In genomic region chr2L:19575626-19576298, dm6 we compare ENCODE assay signal across 1 fruit fly cellular context.
TF ChIP-seq lines count a peak whose summit lies in the region.

No protein-coding gene starts in this region.

TF ChIP-seq in whole organism, embryonic, 481 proteins besides CTCF, POLR2A, EP300 and RAD21 (continued from another document and continues in another):
- TF ChIP-seq CG2129 (GFP tag; IDR thresholded peaks at IDR 0.05; lab: Robert Waterston, UW; ENCODE audit: partially characterized antibody) = no peak
- TF ChIP-seq CG10366 (GFP tag; IDR thresholded peaks at IDR 0.05; lab: Robert Waterston, UW) = peak; percentile 93
- TF ChIP-seq CG14860 (GFP tag; IDR thresholded peaks at IDR 0.05; lab: Robert Waterston, UW; ENCODE audit: partially characterized antibody) = no peak
- TF ChIP-seq D (optimal IDR thresholded peaks at IDR 0.05; lab: Kevin White, UChicago) = peak; percentile 69
- peak; percentile 92 for TF ChIP-seq D (GFP tag; optimal IDR thresholded peaks at IDR 0.05; lab: Kevin White, UChicago)
- peak; percentile 96 for TF ChIP-seq grau (tag; optimal IDR thresholded peaks at IDR 0.05; lab: Kevin White, UChicago)
- TF ChIP-seq Scr (GFP tag; IDR thresholded peaks at IDR 0.05; lab: Robert Waterston, UW; ENCODE audit: partially characterized antibody) = no peak
- peak; percentile 93 for TF ChIP-seq CG4730 (GFP tag; IDR thresholded peaks at IDR 0.05; lab: Robert Waterston, UW)
- peak; percentile 75 for TF ChIP-seq CG13894 (tag; optimal IDR thresholded peaks at IDR 0.05; lab: Kevin White, UChicago)
- TF ChIP-seq zf30C (GFP tag; optimal IDR thresholded peaks at IDR 0.05; lab: Kevin White, UChicago) = no peak
- peak; percentile 93; the same call in 2 of the 3 replicates for TF ChIP-seq CG3726 (GFP tag; IDR thresholded peaks at IDR 0.05; lab: Robert Waterston, UW)
- peak; percentile 97 for TF ChIP-seq CG12942 (GFP tag; optimal IDR thresholded peaks at IDR 0.05; lab: Kevin White, UChicago)
- peak; percentile 89 for TF ChIP-seq Bdp1 (GFP tag; optimal IDR thresholded peaks at IDR 0.05; lab: Kevin White, UChicago)
- peak; percentile 97 for TF ChIP-seq NfI (GFP tag; optimal IDR thresholded peaks at IDR 0.05; lab: Kevin White, UChicago)
- peak; percentile 95 for TF ChIP-seq CG11398 (GFP tag; optimal IDR thresholded peaks at IDR 0.05; lab: Kevin White, UChicago)
- peak; percentile 83 for TF ChIP-seq toy (GFP tag; IDR thresholded peaks at IDR 0.05; lab: Robert Waterston, UW)
- TF ChIP-seq lola (GFP tag; optimal IDR thresholded peaks at IDR 0.05; lab: Kevin White, UChicago) = peak in 2 of 3 experiments; percentile 44 to 97
- TF ChIP-seq CG4404 (GFP tag; IDR thresholded peaks at IDR 0.05; lab: Robert Waterston, UW) = peak; percentile 95
- peak; percentile 58; the same call in 1 of the 3 replicates for TF ChIP-seq CG2199 (GFP tag; IDR thresholded peaks at IDR 0.05; lab: Robert Waterston, UW)
- no peak for TF ChIP-seq hbn (GFP tag; IDR thresholded peaks at IDR 0.05; lab: Robert Waterston, UW; ENCODE audit: partially characterized antibody)
- TF ChIP-seq pb (GFP tag; optimal IDR thresholded peaks at IDR 0.05; lab: Kevin White, UChicago) = peak; percentile 96
- peak; percentile 97 for TF ChIP-seq CG15269 (tag; optimal IDR thresholded peaks at IDR 0.05; lab: Kevin White, UChicago)
- TF ChIP-seq CG6854 (GFP tag; optimal IDR thresholded peaks at IDR 0.05; lab: Kevin White, UChicago) = peak; percentile 91
- no peak for TF ChIP-seq Gsc (GFP tag; IDR thresholded peaks at IDR 0.05; lab: Robert Waterston, UW)
- TF ChIP-seq Asciz (GFP tag; optimal IDR thresholded peaks at IDR 0.05; lab: Kevin White, UChicago) = peak; percentile 92
- TF ChIP-seq CG13296 (GFP tag; optimal IDR thresholded peaks at IDR 0.05; lab: Kevin White, UChicago) = peak; percentile 94
- TF ChIP-seq jing (GFP tag; optimal IDR thresholded peaks at IDR 0.05; lab: Kevin White, UChicago) = peak; percentile 96
- TF ChIP-seq CG17912 (GFP tag; optimal IDR thresholded peaks at IDR 0.05; lab: Kevin White, UChicago) = peak; percentile 62
- peak; percentile 87 for TF ChIP-seq CG14667 (GFP tag; IDR thresholded peaks at IDR 0.05; lab: Robert Waterston, UW)
- TF ChIP-seq Neu2 (GFP tag; optimal IDR thresholded peaks at IDR 0.05; lab: Kevin White, UChicago; ENCODE audit: borderline replicate concordance) = peak; percentile 91
- TF ChIP-seq fd102C (GFP tag; optimal IDR thresholded peaks at IDR 0.05; lab: Kevin White, UChicago) = peak; percentile 59
- peak; percentile 95 for TF ChIP-seq dmrt11E (tag; optimal IDR thresholded peaks at IDR 0.05; lab: Kevin White, UChicago)
- peak; percentile 83 for TF ChIP-seq Fer2 (tag; optimal IDR thresholded peaks at IDR 0.05; lab: Kevin White, UChicago)
- peak; percentile 92 for TF ChIP-seq CG2889 (GFP tag; IDR thresholded peaks at IDR 0.05; lab: Robert Waterston, UW)
- peak; percentile 92 for TF ChIP-seq cg (GFP tag; optimal IDR thresholded peaks at IDR 0.05; lab: Kevin White, UChicago)
- peak; percentile 94 for TF ChIP-seq CG8388 (GFP tag; optimal IDR thresholded peaks at IDR 0.05; lab: Kevin White, UChicago)
- TF ChIP-seq Sry-β (GFP tag; optimal IDR thresholded peaks at IDR 0.05; lab: Kevin White, UChicago) = peak; percentile 52
- peak; percentile 63 for TF ChIP-seq lbe (GFP tag; optimal IDR thresholded peaks at IDR 0.05; lab: Kevin White, UChicago)
- peak; percentile 97 for TF ChIP-seq CG18262 (tag; optimal IDR thresholded peaks at IDR 0.05; lab: Kevin White, UChicago)
- peak; percentile 91 for TF ChIP-seq kay (GFP tag; optimal IDR thresholded peaks at IDR 0.05; lab: Kevin White, UChicago)
- TF ChIP-seq CG2202 (tag; optimal IDR thresholded peaks at IDR 0.05; lab: Kevin White, UChicago) = peak; percentile 87
- peak; percentile 24 for TF ChIP-seq YL-1 (GFP tag; optimal IDR thresholded peaks at IDR 0.05; lab: Kevin White, UChicago)
- peak; percentile 97 for TF ChIP-seq shn (GFP tag; optimal IDR thresholded peaks at IDR 0.05; lab: Kevin White, UChicago)
- TF ChIP-seq nerfin-1 (tag; optimal IDR thresholded peaks at IDR 0.05; lab: Kevin White, UChicago) = peak; percentile 80
- peak; percentile 91 for TF ChIP-seq CG15601 (tag; optimal IDR thresholded peaks at IDR 0.05; lab: Kevin White, UChicago)
- peak; percentile 27; the same call in 1 of the 2 replicates for TF ChIP-seq amos (GFP tag; IDR thresholded peaks at IDR 0.05; lab: Robert Waterston, UW; ENCODE audit: partially characterized antibody)
- peak; percentile 98 for TF ChIP-seq CG4424 (GFP tag; optimal IDR thresholded peaks at IDR 0.05; lab: Kevin White, UChicago)
- TF ChIP-seq pzg (GFP tag; optimal IDR thresholded peaks at IDR 0.05; lab: Kevin White, UChicago) = peak; percentile 17
- TF ChIP-seq CG15011 (GFP tag; optimal IDR thresholded peaks at IDR 0.05; lab: Kevin White, UChicago) = peak; percentile 95
- TF ChIP-seq tx (GFP tag; optimal IDR thresholded peaks at IDR 0.05; lab: Kevin White, UChicago) = peak; percentile 96
- TF ChIP-seq Dad (GFP tag; optimal IDR thresholded peaks at IDR 0.05; lab: Kevin White, UChicago) = peak; percentile 96
- TF ChIP-seq sna (GFP tag; IDR thresholded peaks at IDR 0.05; lab: Robert Waterston, UW; ENCODE audit: partially characterized antibody) = no peak
- peak; percentile 94 for TF ChIP-seq CG1603 (tag; optimal IDR thresholded peaks at IDR 0.05; lab: Kevin White, UChicago)
- peak; percentile 92 for TF ChIP-seq ERR (GFP tag; optimal IDR thresholded peaks at IDR 0.05; lab: Kevin White, UChicago)
- peak; percentile 77 for TF ChIP-seq CG15479 (GFP tag; optimal IDR thresholded peaks at IDR 0.05; lab: Kevin White, UChicago)
- TF ChIP-seq hth (optimal IDR thresholded peaks at IDR 0.05; lab: Kevin White, UChicago) = no peak
- TF ChIP-seq cwo (GFP tag; optimal IDR thresholded peaks at IDR 0.05; lab: Kevin White, UChicago) = peak; percentile 93
- TF ChIP-seq CG15073 (GFP tag; optimal IDR thresholded peaks at IDR 0.05; lab: Kevin White, UChicago) = peak; percentile 80
- TF ChIP-seq so (GFP tag; IDR thresholded peaks at IDR 0.05; lab: Robert Waterston, UW) = peak; percentile 91; the same call in 2 of the 3 replicates
- TF ChIP-seq NC2α (GFP tag; optimal IDR thresholded peaks at IDR 0.05; lab: Kevin White, UChicago) = peak; percentile 94
- TF ChIP-seq CG9727 (GFP tag; optimal IDR thresholded peaks at IDR 0.05; lab: Kevin White, UChicago) = peak; percentile 98
- TF ChIP-seq CG2120 (GFP tag; optimal IDR thresholded peaks at IDR 0.05; lab: Kevin White, UChicago) = peak; percentile 98
- TF ChIP-seq CG18011 (GFP tag; optimal IDR thresholded peaks at IDR 0.05; lab: Kevin White, UChicago) = peak; percentile 88
- TF ChIP-seq emc (GFP tag; optimal IDR thresholded peaks at IDR 0.05; lab: Kevin White, UChicago) = peak; percentile 96
- peak; percentile 92 for TF ChIP-seq CG12071 (GFP tag; optimal IDR thresholded peaks at IDR 0.05; lab: Kevin White, UChicago)
- peak; percentile 89 for TF ChIP-seq sug (tag; optimal IDR thresholded peaks at IDR 0.05; lab: Kevin White, UChicago)
- TF ChIP-seq CG12769 (tag; optimal IDR thresholded peaks at IDR 0.05; lab: Kevin White, UChicago) = peak; percentile 97
- no peak for TF ChIP-seq Dp (GFP tag; optimal IDR thresholded peaks at IDR 0.05; lab: Kevin White, UChicago)
- peak; percentile 92 for TF ChIP-seq CG6765 (GFP tag; optimal IDR thresholded peaks at IDR 0.05; lab: Kevin White, UChicago)
- 0 out of 3 replicates have a peak, but pooled peaks have one; percentile 18 for TF ChIP-seq zen2 (GFP tag; IDR thresholded peaks at IDR 0.05; lab: Robert Waterston, UW; ENCODE audit: partially characterized antibody)
- TF ChIP-seq CG5245 (GFP tag; optimal IDR thresholded peaks at IDR 0.05; lab: Kevin White, UChicago) = peak; percentile 93
- peak; percentile 93 for TF ChIP-seq CG8089 (GFP tag; optimal IDR thresholded peaks at IDR 0.05; lab: Kevin White, UChicago)
- TF ChIP-seq crp (GFP tag; optimal IDR thresholded peaks at IDR 0.05; lab: Kevin White, UChicago) = peak in 1 of 2 experiments; percentile 69
- TF ChIP-seq Bgb (GFP tag; IDR thresholded peaks at IDR 0.05; lab: Robert Waterston, UW; ENCODE audit: partially characterized antibody) = no peak; the same call in 1 of the 2 replicates
- peak; percentile 96 for TF ChIP-seq Chrac-16 (GFP tag; optimal IDR thresholded peaks at IDR 0.05; lab: Kevin White, UChicago)
- no peak for TF ChIP-seq eve (GFP tag; optimal IDR thresholded peaks at IDR 0.05; lab: Kevin White, UChicago)
- TF ChIP-seq fu2 (GFP tag; optimal IDR thresholded peaks at IDR 0.05; lab: Kevin White, UChicago) = peak; percentile 96
- TF ChIP-seq CG7357 (GFP tag; IDR thresholded peaks at IDR 0.05; lab: Robert Waterston, UW) = peak; percentile 93
- TF ChIP-seq jigr1 (GFP tag; IDR thresholded peaks at IDR 0.05; lab: Robert Waterston, UW) = peak; percentile 94
- TF ChIP-seq sd (tag; optimal IDR thresholded peaks at IDR 0.05; lab: Kevin White, UChicago) = peak; percentile 100
- peak; percentile 27; the same call in 1 of the 2 replicates for TF ChIP-seq sens-2 (GFP tag; IDR thresholded peaks at IDR 0.05; lab: Robert Waterston, UW)
- TF ChIP-seq Fer3 (tag; optimal IDR thresholded peaks at IDR 0.05; lab: Kevin White, UChicago) = peak; percentile 92
- peak; percentile 85 for TF ChIP-seq Nf-YB (GFP tag; optimal IDR thresholded peaks at IDR 0.05; lab: Kevin White, UChicago)
- TF ChIP-seq cato (GFP tag; optimal IDR thresholded peaks at IDR 0.05; lab: Kevin White, UChicago; ENCODE audit: borderline replicate concordance) = peak; percentile 89
- TF ChIP-seq lab (GFP tag; optimal IDR thresholded peaks at IDR 0.05; lab: Kevin White, UChicago) = peak; percentile 96
- TF ChIP-seq CG1602 (GFP tag; optimal IDR thresholded peaks at IDR 0.05; lab: Kevin White, UChicago) = peak; percentile 96
- TF ChIP-seq mam (GFP tag; optimal IDR thresholded peaks at IDR 0.05; lab: Kevin White, UChicago) = peak; percentile 98
- TF ChIP-seq CoRest (tag; optimal IDR thresholded peaks at IDR 0.05; lab: Kevin White, UChicago) = peak; percentile 98
- TF ChIP-seq Six4 (GFP tag; optimal IDR thresholded peaks at IDR 0.05; lab: Kevin White, UChicago) = peak; percentile 93
- peak; percentile 98 for TF ChIP-seq CG2678 (tag; optimal IDR thresholded peaks at IDR 0.05; lab: Kevin White, UChicago)
- peak; percentile 97 for TF ChIP-seq Dip3 (GFP tag; optimal IDR thresholded peaks at IDR 0.05; lab: Kevin White, UChicago)
- TF ChIP-seq CG17568 (GFP tag; optimal IDR thresholded peaks at IDR 0.05; lab: Kevin White, UChicago) = peak; percentile 94
- TF ChIP-seq Dref (GFP tag; IDR thresholded peaks at IDR 0.05; lab: Robert Waterston, UW) = peak; percentile 38; the same call in 1 of the 2 replicates
- TF ChIP-seq danr (GFP tag; IDR thresholded peaks at IDR 0.05; lab: Robert Waterston, UW) = peak; percentile 94
- TF ChIP-seq chinmo (GFP tag; IDR thresholded peaks at IDR 0.05; lab: Robert Waterston, UW; ENCODE audit: partially characterized antibody) = peak; percentile 89
- TF ChIP-seq pros (GFP tag; optimal IDR thresholded peaks at IDR 0.05; lab: Kevin White, UChicago) = peak; percentile 93
- peak; percentile 74 for TF ChIP-seq cas (GFP tag; IDR thresholded peaks at IDR 0.05; lab: Robert Waterston, UW)
- TF ChIP-seq CG4617 (GFP tag; optimal IDR thresholded peaks at IDR 0.05; lab: Kevin White, UChicago; ENCODE audit: borderline replicate concordance) = peak; percentile 85
- TF ChIP-seq CkIIα-i1 (GFP tag; IDR thresholded peaks at IDR 0.05; lab: Robert Waterston, UW) = peak; percentile 80; the same call in 1 of the 2 replicates
- TF ChIP-seq NC2β (GFP tag; optimal IDR thresholded peaks at IDR 0.05; lab: Kevin White, UChicago) = peak; percentile 94
- TF ChIP-seq Kr (GFP tag; optimal IDR thresholded peaks at IDR 0.05; lab: Kevin White, UChicago) = no peak
- TF ChIP-seq dmrt99B (tag; optimal IDR thresholded peaks at IDR 0.05; lab: Kevin White, UChicago) = peak; percentile 97
- TF ChIP-seq ewg (GFP tag; optimal IDR thresholded peaks at IDR 0.05; lab: Kevin White, UChicago) = peak; percentile 66
- peak; percentile 100 for TF ChIP-seq pfk (GFP tag; optimal IDR thresholded peaks at IDR 0.05; lab: Kevin White, UChicago)
- TF ChIP-seq CG10147 (GFP tag; optimal IDR thresholded peaks at IDR 0.05; lab: Kevin White, UChicago) = peak; percentile 94
- TF ChIP-seq CG12104 (GFP tag; optimal IDR thresholded peaks at IDR 0.05; lab: Kevin White, UChicago) = peak; percentile 96
- peak; percentile 98 for TF ChIP-seq CG13624 (GFP tag; optimal IDR thresholded peaks at IDR 0.05; lab: Kevin White, UChicago)
- peak; percentile 91 for TF ChIP-seq NFAT (GFP tag; IDR thresholded peaks at IDR 0.05; lab: Robert Waterston, UW)
- peak; percentile 90 for TF ChIP-seq CG17612 (GFP tag; IDR thresholded peaks at IDR 0.05; lab: Robert Waterston, UW)
- peak; percentile 96 for TF ChIP-seq slou (GFP tag; optimal IDR thresholded peaks at IDR 0.05; lab: Kevin White, UChicago)
- TF ChIP-seq sisA (GFP tag; IDR thresholded peaks at IDR 0.05; lab: Robert Waterston, UW) = peak; percentile 94
- peak; percentile 94 for TF ChIP-seq CG14710 (tag; optimal IDR thresholded peaks at IDR 0.05; lab: Kevin White, UChicago)
- peak; percentile 80 for TF ChIP-seq Nf-YA (GFP tag; IDR thresholded peaks at IDR 0.05; lab: Robert Waterston, UW)
- peak; percentile 94 for TF ChIP-seq Optix (GFP tag; IDR thresholded peaks at IDR 0.05; lab: Robert Waterston, UW)
- TF ChIP-seq CG42726 (GFP tag; IDR thresholded peaks at IDR 0.05; lab: Robert Waterston, UW; ENCODE audit: partially characterized antibody) = no peak; the same call in 1 of the 2 replicates
- peak; percentile 59 for TF ChIP-seq Adf1 (GFP tag; IDR thresholded peaks at IDR 0.05; lab: Robert Waterston, UW)
- TF ChIP-seq ase (GFP tag; IDR thresholded peaks at IDR 0.05; lab: Robert Waterston, UW) = peak; percentile 86
- peak; percentile 48 for TF ChIP-seq CG10321 (GFP tag; IDR thresholded peaks at IDR 0.05; lab: Robert Waterston, UW)
- peak; percentile 93 for TF ChIP-seq CG13123 (GFP tag; optimal IDR thresholded peaks at IDR 0.05; lab: Kevin White, UChicago)
- peak; percentile 95 for TF ChIP-seq CG3847 (GFP tag; IDR thresholded peaks at IDR 0.05; lab: Robert Waterston, UW)
- TF ChIP-seq CG14014 (GFP tag; IDR thresholded peaks at IDR 0.05; lab: Robert Waterston, UW) = peak; percentile 94
- TF ChIP-seq pan (optimal IDR thresholded peaks at IDR 0.05; lab: Kevin White, UChicago) = no peak
- peak in 1 of 2 experiments; percentile 95 for TF ChIP-seq pan (GFP tag; optimal IDR thresholded peaks at IDR 0.05 in 1 of 2, IDR thresholded peaks at IDR 0.05 in 1 of 2)
- TF ChIP-seq da (GFP tag; optimal IDR thresholded peaks at IDR 0.05; lab: Kevin White, UChicago) = peak; percentile 94
- peak; percentile 94 for TF ChIP-seq fd3F (GFP tag; optimal IDR thresholded peaks at IDR 0.05; lab: Kevin White, UChicago)
- TF ChIP-seq gt (GFP tag; IDR thresholded peaks at IDR 0.05; lab: Robert Waterston, UW) = peak; percentile 56; the same call in 1 of the 2 replicates
- peak; percentile 85 for TF ChIP-seq ssp (GFP tag; IDR thresholded peaks at IDR 0.05; lab: Robert Waterston, UW)
